Worm (Caenorhabditis elegans) whole organism, L2 larva: Measurements from ENCODE around the gene C54E10.10.

ENCODE experiments used
- R02D3.7 ChIP-seq: fragments of 150-350 bp; optimal IDR thresholded peaks from 2 replicates; lab custom pipeline; 2014; ENCODE audit warnings: missing biosample characterization, missing genetic modification characterization
- egl-27 ChIP-seq: sonication (generic microtip); optimal IDR thresholded peaks from 3 replicates; lab custom pipeline; 2017; ENCODE audit warnings: missing biosample characterization, missing genetic modification reagents, missing genetic modification characterization
- fos-1 ChIP-seq: fragments of 150-350 bp; optimal IDR thresholded peaks from 2 replicates; lab custom pipeline; 2014; ENCODE audit warnings: missing biosample characterization, missing genetic modification characterization
- lin-11 ChIP-seq: fragments of 150-350 bp; sonication (generic microtip); optimal IDR thresholded peaks from 2 replicates; lab custom pipeline; 2014; ENCODE audit warnings: missing biosample characterization, missing genetic modification characterization, inconsistent platforms, mixed read lengths
- lin-39 ChIP-seq: fragments of 150-350 bp; optimal IDR thresholded peaks from 2 replicates; lab custom pipeline; 2014; ENCODE audit warnings: missing biosample characterization, missing genetic modification reagents, missing genetic modification characterization
- mdl-1 ChIP-seq, 2 experiments: fragments of 150-350 bp in 1 of 2; sonication (generic microtip) in 1 of 2; optimal IDR thresholded peaks; 2 replicates each; lab custom pipeline; 2017; ENCODE audit warnings: missing biosample characterization in 2 of 2, missing genetic modification characterization in 2 of 2
- nhr-12 ChIP-seq: fragments of 150-350 bp; optimal IDR thresholded peaks from 2 replicates; lab custom pipeline; 2014; ENCODE audit warnings: missing biosample characterization, missing genetic modification characterization
- nhr-129 ChIP-seq: fragments of 150-350 bp; optimal IDR thresholded peaks from 2 replicates; lab custom pipeline; 2014; ENCODE audit warnings: missing biosample characterization, missing genetic modification characterization
- sma-3 ChIP-seq: sonication (generic microtip); optimal IDR thresholded peaks from 2 replicates; lab custom pipeline; 2016; ENCODE audit warnings: missing genetic modification reagents, missing genetic modification characterization, missing compliant biosample characterization
- snpc-4 ChIP-seq: fragments of 150-350 bp; optimal IDR thresholded peaks from 2 replicates; lab custom pipeline; 2014; ENCODE audit warnings: missing biosample characterization, missing genetic modification characterization

DNA sequence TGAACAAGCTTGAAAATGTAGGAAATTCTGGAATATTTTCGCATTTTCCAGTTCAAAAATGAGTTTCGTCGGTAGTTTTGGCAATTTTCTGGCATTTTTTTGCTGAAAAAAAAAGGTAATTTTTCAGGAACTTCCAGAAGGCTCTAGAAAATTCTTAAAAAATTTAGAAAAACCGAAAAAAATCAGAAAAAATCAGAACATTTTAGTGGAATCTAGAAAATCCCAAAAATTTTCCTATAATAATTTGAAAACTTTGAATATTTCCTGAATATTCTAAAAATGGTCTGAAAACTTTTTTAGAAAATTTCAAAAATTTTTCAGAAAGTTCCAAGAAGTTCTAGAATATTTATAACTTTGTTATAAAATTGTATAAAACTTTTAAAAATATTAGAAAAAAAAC lies 16.5 kb downstream of the C54E10.10 start, which contains the start of gene Y17D7B.3:
- TF ChIP-seq nhr-129 (tag; lab: Kevin White, UChicago) (no peak), mdl-1 (tag; optimal IDR thresholded peaks at IDR 0.05; lab: Kevin White, UChicago) (no peak), egl-27 (tag; lab: Kevin White, UChicago) (no peak), nhr-12 (tag; lab: Kevin White, UChicago) (no peak), lin-39 (tag; lab: Kevin White, UChicago) (no peak), lin-11 (tag; lab: Kevin White, UChicago) (no peak), sma-3 (GFP tag; lab: Kevin White, UChicago) (no peak), snpc-4 (tag; lab: Kevin White, UChicago) (no peak), R02D3.7 (no peak), fos-1 (tag; lab: Kevin White, UChicago) (no peak)
